Worm (Caenorhabditis elegans): Measurements from ENCODE around the gene C40H1.9.

C40H1.9 gene

DNA sequence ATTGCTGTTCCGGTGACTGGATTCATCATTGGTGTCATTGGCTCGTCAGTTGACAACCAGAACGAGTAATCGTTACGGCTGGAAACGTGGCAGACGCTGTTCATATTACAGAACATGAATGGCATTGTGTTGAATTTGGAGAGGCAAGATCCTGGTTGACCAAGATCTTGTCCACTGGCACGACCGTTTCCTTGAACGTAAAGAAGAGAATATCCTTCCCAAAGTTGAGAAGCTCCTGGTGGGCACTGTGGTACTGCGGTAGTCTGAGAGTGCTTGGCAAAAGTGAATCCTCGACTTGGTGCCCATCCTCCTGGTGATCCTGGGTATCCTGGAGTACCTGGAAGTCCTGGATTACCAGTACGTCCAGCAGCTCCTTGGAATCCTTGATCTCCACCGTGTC lies 18.2 kb downstream of the C40H1.9 start:
- TF ChIP-seq lsy-12 (tag; optimal IDR thresholded peaks at IDR 0.05) (no peak), hmg-11 (tag; optimal IDR thresholded peaks at IDR 0.05) (no peak), nhr-11 (tag; optimal IDR thresholded peaks at IDR 0.05) (no peak), zag-1 (tag; optimal IDR thresholded peaks at IDR 0.05) (no peak), nhr-12 (tag; optimal IDR thresholded peaks at IDR 0.05) (no peak), nhr-67 (tag; optimal IDR thresholded peaks at IDR 0.05) (no peak), tbx-2 (tag; optimal IDR thresholded peaks at IDR 0.05) (no peak), aly-2 (tag; optimal IDR thresholded peaks at IDR 0.05) (no peak), nhr-237 (tag; optimal IDR thresholded peaks at IDR 0.05) (no peak), nhr-77 (tag; optimal IDR thresholded peaks at IDR 0.05) (no peak), pha-4 (tag; optimal IDR thresholded peaks at IDR 0.05) (no peak), daf-12 (tag; optimal IDR thresholded peaks at IDR 0.05) (no peak), ztf-11 (tag; optimal IDR thresholded peaks at IDR 0.05) (no peak), nhr-28 (tag; optimal IDR thresholded peaks at IDR 0.05) (no peak), nhr-23 (tag; optimal IDR thresholded peaks at IDR 0.05) (no peak), mdl-1 (tag; optimal IDR thresholded peaks at IDR 0.05) (no peak), skn-1 (tag; optimal IDR thresholded peaks at IDR 0.05) (no peak)

DNA sequence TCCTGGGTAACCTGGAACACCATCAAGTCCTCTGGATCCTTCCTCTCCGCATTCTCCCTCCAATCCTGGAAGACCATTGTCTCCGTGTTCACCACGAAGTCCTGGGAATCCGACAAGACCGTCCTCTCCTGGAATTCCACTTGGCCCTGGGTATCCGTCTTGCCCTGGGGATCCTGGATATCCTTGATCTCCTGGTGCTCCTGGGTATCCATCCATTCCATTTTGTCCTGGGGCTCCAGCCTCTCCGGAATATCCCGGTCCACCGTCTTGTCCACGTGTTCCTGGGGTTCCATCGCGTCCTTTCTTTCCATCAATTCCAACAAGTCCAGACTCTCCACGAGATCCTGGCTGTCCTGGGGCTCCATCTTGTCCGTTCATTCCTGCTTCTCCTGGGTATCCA lies 20.3 kb downstream of the C40H1.9 start:
- TF ChIP-seq mml-1 (tag; optimal IDR thresholded peaks at IDR 0.05) (no peak), nhr-12 (tag; optimal IDR thresholded peaks at IDR 0.05) (no peak), pha-4 (tag; optimal IDR thresholded peaks at IDR 0.05) (no peak), jun-1 (tag; optimal IDR thresholded peaks at IDR 0.05) (no peak), ceh-16 (tag; optimal IDR thresholded peaks at IDR 0.05) (no peak), nhr-23 (tag; optimal IDR thresholded peaks at IDR 0.05) (no peak), unc-62 (GFP tag; optimal IDR thresholded peaks at IDR 0.05) (no peak)

DNA sequence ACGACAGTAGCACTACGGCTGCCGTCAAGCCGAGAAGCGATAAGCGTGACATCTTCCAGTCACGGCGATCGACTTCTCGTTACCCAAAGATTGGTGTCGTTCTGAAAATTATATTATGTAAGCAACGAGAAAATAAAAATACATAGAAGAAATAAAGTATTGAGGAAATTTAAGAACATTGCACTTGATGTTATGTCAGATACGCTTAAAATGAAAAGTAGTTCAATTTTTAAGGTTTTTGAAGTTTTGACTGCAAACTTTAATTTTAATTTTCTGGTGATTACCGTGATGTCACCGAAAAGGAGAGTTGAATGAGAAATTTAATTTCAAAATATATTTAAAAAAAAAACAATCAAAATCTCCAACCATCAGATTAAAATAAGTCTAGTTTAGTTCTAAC lies 24.6 kb downstream of the C40H1.9 start, which contains the start of gene emb-9:
TSS of gene emb-9 (minus strand) at position 101 of the 400 bp plus-strand sequence.
- no peak for TF ChIP-seq fkh-10 (GFP tag; optimal IDR thresholded peaks at IDR 0.05)
- no peak for TF ChIP-seq lin-15B (tag; optimal IDR thresholded peaks at IDR 0.05)
- TF ChIP-seq unc-62 (GFP tag; optimal IDR thresholded peaks at IDR 0.05) = no peak
- TF ChIP-seq tbx-2 (tag; optimal IDR thresholded peaks at IDR 0.05) = no peak
- no peak for TF ChIP-seq eor-1 (tag; optimal IDR thresholded peaks at IDR 0.05)
- no peak for TF ChIP-seq aly-2 (tag; optimal IDR thresholded peaks at IDR 0.05)
- TF ChIP-seq skn-1 (tag; optimal IDR thresholded peaks at IDR 0.05) = no peak
- TF ChIP-seq nhr-43 (tag; optimal IDR thresholded peaks at IDR 0.05; ENCODE audit: poor library complexity, severe bottlenecking) = no peak
- TF ChIP-seq nhr-23 (tag; optimal IDR thresholded peaks at IDR 0.05) = no peak
- no peak for TF ChIP-seq nhr-77 (tag; optimal IDR thresholded peaks at IDR 0.05)
- no peak for TF ChIP-seq nhr-11 (tag; optimal IDR thresholded peaks at IDR 0.05)
- TF ChIP-seq nhr-12 (tag; optimal IDR thresholded peaks at IDR 0.05) = no peak
- no peak for TF ChIP-seq ceh-82 (tag; optimal IDR thresholded peaks at IDR 0.05)
- no peak for TF ChIP-seq fos-1 (tag; optimal IDR thresholded peaks at IDR 0.05)

DNA sequence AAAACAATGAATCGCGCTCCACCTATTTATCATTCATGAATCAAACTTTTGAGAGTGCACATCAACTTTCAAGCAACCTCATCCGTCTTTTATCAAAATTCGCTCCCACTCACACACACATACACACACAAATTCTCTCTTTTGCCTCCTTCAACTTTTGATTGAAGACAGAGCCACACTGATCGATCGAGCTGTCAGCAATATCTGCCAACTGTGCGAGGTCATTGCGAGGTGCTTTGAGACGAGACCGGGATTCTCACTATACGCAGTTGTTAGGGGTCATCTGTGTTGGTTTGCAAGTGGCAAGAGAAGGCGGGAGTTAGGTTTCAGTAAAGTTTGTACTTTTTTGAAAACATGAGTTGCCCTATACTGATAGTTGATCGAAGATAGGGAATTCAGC lies 26.4 kb downstream of the C40H1.9 start:
- TF ChIP-seq lin-39 (tag; optimal IDR thresholded peaks at IDR 0.05) = peak; percentile 75
- TF ChIP-seq lsy-12 (tag; optimal IDR thresholded peaks at IDR 0.05) = no peak
- no peak for TF ChIP-seq ceh-16 (tag; optimal IDR thresholded peaks at IDR 0.05)
- TF ChIP-seq egl-5 (tag; optimal IDR thresholded peaks at IDR 0.05) = no peak

DNA sequence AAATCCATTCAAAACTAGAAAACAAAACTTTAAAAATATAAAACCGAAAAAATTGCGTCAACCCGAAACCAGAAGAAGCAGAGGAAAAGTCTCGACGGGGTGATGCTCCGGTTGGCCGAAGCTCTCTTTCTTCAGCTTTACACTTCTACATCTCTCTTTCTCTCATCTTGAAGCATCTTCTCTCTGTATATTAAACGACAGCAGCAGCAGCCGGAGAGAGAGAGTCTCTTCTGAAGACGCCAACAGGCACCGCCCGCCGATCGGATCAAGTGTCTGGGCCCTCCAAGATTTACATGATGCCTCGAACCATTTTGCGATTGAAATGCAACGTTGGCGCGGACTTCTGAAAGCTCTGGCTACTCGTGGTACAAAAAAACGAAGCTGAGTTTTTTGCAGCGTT lies 27.0 kb downstream of the C40H1.9 start:
- TF ChIP-seq egl-5 (tag; optimal IDR thresholded peaks at IDR 0.05) (no peak), nhr-67 (tag; optimal IDR thresholded peaks at IDR 0.05) (no peak), elt-2 (tag; optimal IDR thresholded peaks at IDR 0.05) (no peak), nfya-1 (tag; optimal IDR thresholded peaks at IDR 0.05; ENCODE audit: insufficient read depth) (peak; percentile 32)

DNA sequence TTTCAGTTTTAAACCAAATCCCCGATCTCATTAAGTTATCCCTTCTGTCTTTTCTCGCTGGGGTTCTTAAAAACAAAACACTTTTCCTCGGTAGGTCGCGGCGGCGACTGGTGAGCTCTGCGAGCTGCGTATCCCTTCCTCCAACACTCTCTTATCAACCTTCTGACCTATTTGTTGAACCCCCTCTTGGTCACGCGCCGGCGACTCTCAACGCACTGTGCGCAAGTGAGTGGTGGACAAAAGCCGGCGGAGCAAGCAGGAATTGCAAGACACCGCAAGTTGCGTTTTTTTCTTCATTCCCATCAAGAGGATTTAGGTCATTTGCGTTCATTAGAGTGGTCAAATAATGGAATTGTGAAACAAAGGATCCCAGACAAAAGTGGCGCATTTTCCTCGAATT lies 34.1 kb downstream of the C40H1.9 start:
- TF ChIP-seq pha-4 (tag; optimal IDR thresholded peaks at IDR 0.05) (peak; percentile 69), unc-39 (tag; optimal IDR thresholded peaks at IDR 0.05) (no peak), nhr-12 (tag; optimal IDR thresholded peaks at IDR 0.05) (no peak), sea-2 (GFP tag; optimal IDR thresholded peaks at IDR 0.05) (no peak), ceh-16 (tag; optimal IDR thresholded peaks at IDR 0.05) (no peak), nfya-1 (tag; optimal IDR thresholded peaks at IDR 0.05; ENCODE audit: insufficient read depth) (peak; percentile 60), lin-39 (tag; optimal IDR thresholded peaks at IDR 0.05) (peak; percentile 42), egl-5 (tag; optimal IDR thresholded peaks at IDR 0.05) (no peak), zag-1 (tag; optimal IDR thresholded peaks at IDR 0.05) (no peak)

All from whole organism, L3 larva.